Fruit fly (Drosophila melanogaster): ENCODE measurements around the gene Mtp.

Gene Mtp

DNA sequence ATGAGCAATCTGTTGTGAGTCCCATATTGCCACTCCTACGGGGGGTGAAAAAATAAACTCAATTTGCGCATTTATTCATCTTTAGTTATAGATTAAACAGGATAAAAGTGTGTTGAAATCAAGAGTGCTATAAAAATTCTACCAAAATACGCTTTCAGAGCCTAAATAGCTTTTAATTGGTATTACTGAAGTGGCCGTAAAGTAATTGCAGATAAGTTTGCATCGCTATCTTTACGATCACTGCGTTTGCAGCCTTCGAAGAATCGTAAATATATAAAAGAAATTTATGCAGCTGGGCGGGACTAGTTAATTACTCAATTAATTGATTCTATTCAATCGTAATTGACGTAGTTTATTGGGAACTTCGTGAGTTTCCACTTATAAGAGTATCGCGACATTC, 35.4 kb downstream of the Mtp start:
- no peak for TF ChIP-seq CG17801 (GFP tag; optimal IDR thresholded peaks at IDR 0.05; ENCODE audit: partially characterized antibody)

DNA sequence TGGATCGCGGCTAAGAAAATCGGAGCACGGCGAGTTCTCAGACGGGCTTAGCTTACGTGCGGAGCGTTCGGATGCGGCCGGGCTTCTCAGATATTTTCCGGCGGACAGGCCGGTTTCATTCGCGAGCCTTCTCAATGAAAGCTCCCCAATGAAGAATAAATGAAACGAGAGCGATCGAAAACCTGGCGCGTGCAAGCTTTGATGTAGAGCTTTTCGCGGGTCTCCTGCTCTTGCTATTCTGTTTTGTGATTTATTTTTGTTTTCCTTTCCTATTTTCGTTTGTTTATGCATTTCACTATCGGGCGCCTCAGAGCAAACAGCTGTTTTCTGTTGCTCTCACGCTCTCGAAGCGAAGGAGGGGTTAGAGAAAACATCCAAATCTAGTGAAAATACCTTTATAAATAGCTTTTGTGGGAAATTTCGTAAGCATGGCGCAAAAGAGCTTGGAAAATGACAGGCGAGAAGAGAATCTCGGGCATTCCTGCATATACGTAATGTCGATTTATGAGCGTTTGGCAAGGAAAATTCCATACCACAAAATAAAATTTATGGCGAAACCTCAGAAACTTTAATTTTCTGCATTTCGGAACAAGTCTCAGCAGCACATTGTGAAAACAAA, 36.7 kb downstream of the Mtp start:
- no peak for TF ChIP-seq CG17801 (GFP tag; optimal IDR thresholded peaks at IDR 0.05; ENCODE audit: partially characterized antibody)

DNA sequence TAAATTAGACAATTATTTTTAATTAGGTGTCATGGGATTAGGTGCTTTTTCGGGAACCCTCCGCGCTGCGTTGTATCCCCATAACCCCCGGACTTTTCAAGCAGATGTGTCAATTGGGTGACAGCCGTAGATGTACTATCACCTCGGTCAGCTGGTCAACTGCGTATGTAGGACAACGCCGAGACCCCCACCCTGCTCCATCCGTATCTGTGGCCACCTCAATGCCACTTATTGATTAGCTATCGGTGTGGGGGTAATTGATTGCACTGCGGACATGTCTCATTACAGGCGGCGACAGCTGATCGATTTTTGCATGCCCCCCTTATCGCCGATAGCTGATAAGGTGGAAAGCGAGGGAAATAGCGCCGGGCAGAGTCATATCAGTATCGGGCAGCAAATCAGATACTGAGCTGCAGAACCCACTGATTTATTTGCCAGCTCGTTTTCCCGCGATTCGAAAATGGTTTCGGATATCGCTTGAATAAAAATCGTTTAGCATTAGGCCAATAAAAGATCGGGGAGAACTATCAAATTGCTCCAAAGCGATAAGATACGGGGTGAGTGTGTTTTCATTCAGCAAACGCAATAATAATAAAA, 39.0 kb downstream of the Mtp start:
- TF ChIP-seq CG17801 (GFP tag; optimal IDR thresholded peaks at IDR 0.05; ENCODE audit: partially characterized antibody) = no peak

DNA sequence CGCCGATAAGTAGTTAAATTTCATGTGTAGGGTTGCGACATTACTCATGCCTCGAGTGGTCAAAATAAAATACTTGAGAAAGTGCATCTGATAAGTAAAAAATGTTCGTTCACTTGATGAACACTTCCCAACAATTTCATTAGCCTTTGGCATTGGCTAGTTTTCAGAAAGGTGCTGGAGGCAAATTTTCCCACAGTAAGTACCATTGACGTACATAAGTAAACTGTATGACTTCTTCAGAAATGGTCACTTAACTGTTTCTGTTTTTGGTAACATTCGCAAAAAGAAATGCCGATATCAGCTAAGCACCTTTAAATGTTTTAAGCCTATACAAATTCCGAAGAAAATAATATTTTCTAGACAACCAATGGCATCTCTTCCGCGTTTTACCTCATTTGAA, 39.6 kb downstream of the Mtp start:
- TF ChIP-seq CG17801 (GFP tag; optimal IDR thresholded peaks at IDR 0.05; ENCODE audit: partially characterized antibody) = no peak

DNA sequence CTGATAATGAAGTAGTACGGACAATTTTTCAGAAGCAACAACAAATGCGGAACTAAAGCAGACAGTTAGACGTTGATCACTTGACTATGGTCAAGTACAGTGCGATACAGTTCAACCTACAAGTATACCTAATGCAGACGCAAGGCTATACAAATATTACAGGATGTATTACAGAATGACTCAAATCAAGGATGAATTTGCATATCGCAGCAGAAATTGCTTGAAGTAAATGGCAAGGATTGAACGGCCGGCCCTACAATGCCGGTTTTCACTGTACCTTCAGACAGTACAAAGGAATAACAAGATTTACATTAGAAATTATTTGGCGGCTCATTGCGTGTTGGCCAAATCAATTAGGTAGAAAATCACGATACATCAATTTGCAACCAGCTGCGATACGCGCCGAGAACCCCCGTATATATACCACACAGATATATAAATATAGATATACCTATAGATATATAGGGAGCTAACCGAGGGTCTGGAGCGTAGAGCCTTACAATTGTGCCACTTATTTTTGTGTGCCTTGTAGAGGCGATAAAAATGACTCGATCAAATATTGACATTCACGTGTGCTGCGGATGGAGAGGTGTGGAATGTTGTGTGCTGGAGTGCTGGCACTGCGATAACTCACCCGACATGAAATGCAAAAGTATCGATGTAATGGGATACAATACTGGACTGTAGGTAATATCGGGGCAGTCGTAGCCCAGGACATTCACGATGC, 41.2 kb downstream of the Mtp start:
- TF ChIP-seq CG17801 (GFP tag; optimal IDR thresholded peaks at IDR 0.05; ENCODE audit: partially characterized antibody) = no peak

DNA sequence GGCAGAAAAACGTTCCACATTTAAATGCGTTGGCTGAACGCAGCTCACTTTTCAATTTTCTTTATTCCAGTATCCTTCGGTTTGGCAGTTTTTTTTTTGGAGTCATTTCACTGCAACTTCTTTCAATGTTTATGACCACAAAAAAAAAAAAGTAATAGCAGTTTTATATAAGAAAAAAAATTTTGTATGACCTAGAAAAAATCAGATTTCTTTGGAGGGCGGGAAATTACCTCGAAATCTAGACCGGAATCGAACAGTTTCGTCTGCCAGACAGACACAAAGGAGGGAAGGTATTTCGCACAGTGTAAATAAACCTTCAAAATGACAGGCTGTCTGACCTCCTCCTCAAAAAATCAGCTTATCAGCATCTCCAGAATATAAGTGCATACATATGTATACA, 42.2 kb downstream of the Mtp start:
- no peak for TF ChIP-seq CG17801 (GFP tag; optimal IDR thresholded peaks at IDR 0.05; ENCODE audit: partially characterized antibody)

DNA sequence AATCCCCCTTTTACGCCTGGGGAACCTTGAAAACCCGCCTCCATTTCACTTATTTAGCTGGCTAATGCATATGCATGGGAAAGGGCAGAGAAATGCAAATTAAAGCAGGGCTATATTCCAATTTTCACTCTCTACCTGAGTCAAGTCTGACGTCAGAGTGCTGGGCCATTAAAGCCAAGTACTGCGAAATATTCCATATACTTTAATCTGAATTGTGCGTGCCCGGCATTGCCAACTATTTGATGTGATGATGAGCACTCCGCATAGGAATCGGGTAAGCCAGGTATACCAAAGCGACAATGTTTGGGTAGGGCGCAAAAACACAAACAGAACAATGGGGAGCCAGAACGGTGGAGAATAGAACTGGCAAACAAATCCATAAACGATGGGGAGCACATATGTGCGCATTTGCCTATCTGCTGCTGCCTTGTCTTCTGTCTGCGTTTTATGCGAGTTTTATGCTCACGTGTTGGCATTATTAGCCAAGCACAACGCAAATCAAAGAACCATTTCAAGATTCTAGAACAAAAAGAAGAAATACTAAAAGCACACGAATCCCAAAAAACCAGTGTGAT, 43.0 kb downstream of the Mtp start:
- no peak for TF ChIP-seq CG17801 (GFP tag; optimal IDR thresholded peaks at IDR 0.05; ENCODE audit: partially characterized antibody)

DNA sequence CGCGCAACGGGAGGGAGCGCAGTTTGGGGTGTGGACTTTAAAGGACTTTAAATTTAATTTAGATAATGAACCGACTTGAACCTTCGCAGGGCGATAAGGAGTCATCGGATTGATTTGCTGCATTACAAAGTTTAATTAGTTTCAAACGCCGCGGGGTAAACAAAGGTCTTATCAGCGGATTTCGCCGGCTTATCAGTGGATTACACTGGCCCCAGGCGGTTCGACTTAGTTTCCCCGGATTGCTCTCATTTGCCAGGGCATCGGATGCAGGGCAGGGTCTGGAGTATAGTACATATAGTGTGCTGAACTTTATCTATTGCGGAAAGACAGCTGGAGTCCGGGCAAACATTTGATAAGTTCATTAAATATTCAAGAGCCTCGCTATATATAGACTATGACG, 44.2 kb downstream of the Mtp start:
- TF ChIP-seq CG17801 (GFP tag; optimal IDR thresholded peaks at IDR 0.05; ENCODE audit: partially characterized antibody) = no peak

DNA sequence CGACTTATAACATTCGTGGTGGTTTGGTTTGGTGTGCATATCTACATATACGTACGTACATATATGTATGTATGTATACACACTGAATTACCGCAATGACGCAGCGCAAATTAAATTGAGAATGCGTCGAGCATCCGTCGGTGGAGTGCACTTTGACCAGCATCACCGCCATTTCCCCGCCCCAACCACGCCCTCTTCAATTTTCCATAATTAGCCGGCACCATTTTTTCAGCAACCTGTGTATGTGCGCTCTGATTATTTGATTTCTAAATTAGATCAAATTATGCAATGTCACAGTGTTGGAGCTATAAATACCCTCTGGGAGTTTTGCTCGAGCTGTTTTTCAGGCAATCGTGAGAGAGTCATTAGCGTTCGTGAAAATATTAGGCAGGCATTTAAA, 44.6 kb downstream of the Mtp start:
- no peak for TF ChIP-seq CG17801 (GFP tag; optimal IDR thresholded peaks at IDR 0.05; ENCODE audit: partially characterized antibody)

DNA sequence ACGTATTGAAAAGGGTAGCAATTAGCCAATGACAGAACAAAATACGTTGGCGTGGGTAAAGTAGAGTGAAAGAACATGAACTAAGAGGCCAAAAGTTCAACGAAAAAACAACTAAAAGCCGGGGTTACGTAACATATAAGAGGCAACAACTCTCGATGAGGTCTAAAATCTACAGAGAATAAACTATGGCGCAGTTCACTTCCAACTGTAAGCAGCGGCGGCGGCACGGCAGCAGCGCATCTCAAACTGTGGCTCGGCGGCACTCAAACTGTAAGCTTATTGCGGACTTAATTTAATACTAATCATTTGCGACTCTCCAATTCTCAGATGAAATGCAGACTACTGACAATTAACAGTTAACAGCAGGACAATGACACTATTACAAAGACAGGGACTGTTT, 48.2 kb downstream of the Mtp start:
- no peak for TF ChIP-seq CG17801 (GFP tag; optimal IDR thresholded peaks at IDR 0.05; ENCODE audit: partially characterized antibody)

DNA sequence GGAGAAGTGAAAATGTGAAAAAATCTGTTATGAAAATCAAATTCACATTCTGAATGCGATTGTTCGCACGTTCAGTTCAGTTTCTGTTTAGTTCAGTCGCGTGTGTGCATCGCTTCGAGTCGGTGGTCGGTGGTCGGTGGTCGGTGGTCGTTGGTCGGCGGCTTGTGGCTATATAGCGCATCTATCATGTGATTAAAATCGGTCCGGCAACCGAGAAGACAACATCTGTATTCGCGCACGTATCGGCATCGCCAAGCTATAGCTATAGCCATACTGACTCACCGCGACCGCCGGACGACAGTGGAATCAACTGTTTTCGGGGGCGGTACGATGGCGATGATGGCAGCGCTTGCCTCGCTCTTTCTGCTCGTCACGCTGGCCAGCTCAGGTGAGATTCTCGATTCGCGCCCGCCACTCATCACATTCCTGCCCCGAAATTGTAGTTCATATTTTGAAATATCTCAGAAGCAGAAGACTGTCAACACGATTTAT, 52.8 kb downstream of the Mtp start, which contains the start of gene CG14401:
CG14401 (plus strand) TSS at position 51 of the 492 bp plus-strand sequence.
- no peak for TF ChIP-seq CG17801 (GFP tag; optimal IDR thresholded peaks at IDR 0.05; ENCODE audit: partially characterized antibody)

Data from ovary, adult (tissue).